Worm (Caenorhabditis elegans): ENCODE results near the gene srxa-8.

ce11 chrX:13347251-13347650 is 38.6 kb upstream of the srxa-8 start:
- TF ChIP-seq ceh-13 (GFP tag; optimal IDR thresholded peaks at IDR 0.05), result no peak
- no peak for TF ChIP-seq ama-1 (optimal IDR thresholded peaks at IDR 0.05)
- no peak for TF ChIP-seq tbx-37 (GFP tag; conservative IDR thresholded peaks at IDR 0.05)
- TF ChIP-seq B0310.2 (tag; optimal IDR thresholded peaks at IDR 0.05), result no peak
- TF ChIP-seq pes-1 (GFP tag; IDR thresholded peaks at IDR 0.05), result no peak
- TF ChIP-seq aly-1 (tag; optimal IDR thresholded peaks at IDR 0.05), result no peak

Data from whole organism, early embryonic.